Fruit fly (Drosophila melanogaster): ENCODE data around the gene Adh.

DNA sequence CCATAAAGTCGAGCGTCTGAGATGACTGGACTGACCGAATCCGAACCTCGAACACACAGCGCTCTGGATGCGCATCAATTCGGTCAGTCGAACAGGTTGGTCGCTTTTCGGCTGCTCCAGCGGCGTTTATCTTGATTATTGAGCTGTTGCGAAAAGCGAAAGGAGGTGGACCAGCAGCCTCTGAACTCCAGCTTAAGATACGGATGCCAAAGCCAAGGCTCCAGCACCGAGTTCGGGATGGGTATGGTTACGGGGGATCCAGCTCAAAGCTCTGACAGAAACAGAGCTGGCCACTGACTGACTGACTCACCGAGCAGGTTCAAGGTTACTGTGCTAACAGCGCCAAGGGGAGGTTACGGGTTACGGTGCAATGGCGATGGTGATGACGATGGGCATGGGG lies 9.2 kb upstream of the Adh start:
- TF ChIP-seq pan (optimal IDR thresholded peaks at IDR 0.05) (no peak), EcR (GFP tag; optimal IDR thresholded peaks at IDR 0.05) (no peak), psq (optimal IDR thresholded peaks at IDR 0.05) (no peak), Dll (optimal IDR thresholded peaks at IDR 0.05) (no peak), usp (GFP tag; optimal IDR thresholded peaks at IDR 0.05) (no peak)

All from whole organism.